Worm (Caenorhabditis elegans) whole organism, L4/young adult: ENCODE results near the gene sup-1.

Source experiments
- W03F9.2 ChIP-seq: fragments of 150-350 bp; optimal IDR thresholded peaks from 2 replicates; lab custom pipeline; 2014; ENCODE audit warnings: missing biosample characterization, missing genetic modification characterization
- dao-5 ChIP-seq: sonication (generic microtip); optimal IDR thresholded peaks from 2 replicates; lab custom pipeline; 2016; ENCODE audit warnings: missing genotype, missing genetic modification characterization, moderate library complexity, missing compliant biosample characterization
- him-1 ChIP-seq: sonication (generic microtip); optimal IDR thresholded peaks from 2 replicates; lab custom pipeline; 2016; ENCODE audit warnings: missing genotype, missing genetic modification reagents, missing genetic modification characterization, missing compliant biosample characterization

DNA sequence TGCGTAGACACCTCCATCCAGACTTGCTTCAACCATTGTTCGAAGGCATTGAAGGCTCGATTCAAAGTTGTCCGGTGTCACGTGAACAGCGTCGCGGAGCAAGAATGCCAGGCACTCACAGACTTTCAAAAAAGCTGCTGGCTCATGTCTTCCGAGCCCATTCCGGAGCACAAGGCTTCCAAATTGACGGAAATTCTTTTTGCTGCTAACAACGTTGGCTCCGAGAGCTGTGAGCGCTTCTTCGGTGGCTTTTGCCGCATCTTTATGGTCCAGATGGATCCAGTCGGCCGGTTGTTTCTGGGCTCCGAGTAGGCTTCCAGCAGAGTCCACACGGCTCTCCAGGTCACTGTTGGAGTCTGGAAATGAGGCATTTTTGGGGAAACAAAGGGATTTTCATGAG lies 20.5 kb upstream of the sup-1 start:
- no peak for TF ChIP-seq him-1 (tag; lab: Kevin White, UChicago)
- TF ChIP-seq W03F9.2, result no peak
- TF ChIP-seq dao-5 (tag; lab: Kevin White, UChicago), result no peak
